Worm (Caenorhabditis elegans) whole organism, mixed stage, embryonic: ENCODE results near the gene T22F3.7.

Experiments used
- blmp-1 ChIP-seq: fragments of 150-350 bp; optimal IDR thresholded peaks from 2 replicates; lab custom pipeline; 2014; ENCODE audit warnings: missing biosample characterization, missing genetic modification characterization
- ces-1 ChIP-seq: fragments of 150-350 bp; optimal IDR thresholded peaks from 2 replicates; lab custom pipeline; 2014; ENCODE audit warnings: missing biosample characterization, missing genetic modification reagents, missing genetic modification characterization
- nhr-237 ChIP-seq: fragments of 150-350 bp; optimal IDR thresholded peaks from 2 replicates; lab custom pipeline; 2014; ENCODE audit warnings: missing biosample characterization, missing genetic modification characterization
- pha-4 ChIP-seq: fragments of 150-350 bp; optimal IDR thresholded peaks from 2 replicates; lab custom pipeline; 2018; ENCODE audit warnings: missing biosample characterization, missing genetic modification reagents, missing genetic modification characterization
- snpc-4 ChIP-seq: fragments of 150-350 bp; optimal IDR thresholded peaks from 2 replicates; lab custom pipeline; 2014; ENCODE audit warnings: missing biosample characterization, missing genetic modification characterization
- sptf-1 ChIP-seq: sonication (generic microtip); optimal IDR thresholded peaks from 2 replicates; lab custom pipeline; 2017; ENCODE audit warnings: mild to moderate bottlenecking, missing genetic modification characterization, moderate library complexity, missing compliant biosample characterization
- unc-120 ChIP-seq: sonication (generic microtip); optimal IDR thresholded peaks from 2 replicates; lab custom pipeline; 2017; ENCODE audit warnings: missing genetic modification characterization, missing compliant biosample characterization; ENCODE audit not compliant: poor library complexity, severe bottlenecking

DNA sequence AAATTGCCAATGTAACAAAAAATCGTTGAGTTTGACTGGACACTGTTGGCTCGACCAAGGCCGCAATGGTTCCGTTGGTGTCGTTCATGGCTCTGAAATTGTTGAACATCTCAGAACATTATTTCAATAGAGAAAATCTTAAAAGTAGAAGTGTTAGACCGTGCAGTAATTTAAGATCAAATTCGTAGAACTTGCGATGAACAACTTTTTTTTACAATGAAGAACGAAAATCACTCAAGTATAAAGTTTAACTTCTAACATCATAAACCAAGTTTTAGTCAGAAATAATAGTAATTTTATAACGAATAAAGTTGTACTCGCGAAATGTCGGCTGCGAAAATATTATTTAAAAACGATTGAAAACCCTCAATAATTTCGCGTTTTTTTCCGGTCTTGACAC lies 36.6 kb upstream of the T22F3.7 start, which contains the start of gene srx-41:
- TF ChIP-seq snpc-4 (tag; lab: Kevin White, UChicago), result no peak
- TF ChIP-seq nhr-237 (tag; lab: Kevin White, UChicago), result no peak
- no peak for TF ChIP-seq ces-1 (GFP tag; lab: Kevin White, UChicago)
- no peak for TF ChIP-seq unc-120 (tag; lab: Kevin White, UChicago)
- no peak for TF ChIP-seq pha-4 (tag; lab: Kevin White, UChicago)
- no peak for TF ChIP-seq sptf-1 (tag; lab: Kevin White, UChicago)
- no peak for TF ChIP-seq blmp-1 (tag; lab: Kevin White, UChicago)
